Worm (Caenorhabditis elegans) whole organism, L2 larva: ENCODE results near the gene sru-27.

ENCODE experiments used
- C34F6.9 ChIP-seq: fragments of 150-350 bp; optimal IDR thresholded peaks from 2 replicates; lab custom pipeline; 2014; ENCODE audit warnings: missing biosample characterization, missing genetic modification characterization
- R02D3.7 ChIP-seq: fragments of 150-350 bp; optimal IDR thresholded peaks from 2 replicates; lab custom pipeline; 2014; ENCODE audit warnings: missing biosample characterization, missing genetic modification characterization
- Y55F3AM.14 ChIP-seq: fragments of 200-800 bp; sonication (Bioruptor generic); optimal IDR thresholded peaks from 2 replicates; lab custom pipeline; 2018; ENCODE audit warnings: mild to moderate bottlenecking, missing genetic modification characterization, missing compliant biosample characterization
- alr-1 ChIP-seq: fragments of 150-350 bp; optimal IDR thresholded peaks from 2 replicates; lab custom pipeline; 2014; ENCODE audit warnings: missing biosample characterization, missing genetic modification characterization
- blmp-1 ChIP-seq: sonication (generic microtip); optimal IDR thresholded peaks from 2 replicates; lab custom pipeline; 2017; ENCODE audit warnings: missing genetic modification characterization, mild to moderate bottlenecking, missing compliant biosample characterization, antibody characterized with exemption, moderate library complexity; ENCODE audit not compliant: insufficient read depth
- ceh-16 ChIP-seq: fragments of 150-350 bp; optimal IDR thresholded peaks from 2 replicates; lab custom pipeline; 2014; ENCODE audit warnings: missing biosample characterization, missing genetic modification characterization
- crh-2 ChIP-seq: sonication (generic microtip); optimal IDR thresholded peaks from 2 replicates; lab custom pipeline; 2017; ENCODE audit warnings: missing biosample characterization, missing genetic modification characterization
- dmd-4 ChIP-seq: sonication (generic microtip); optimal IDR thresholded peaks from 2 replicates; lab custom pipeline; 2017; ENCODE audit warnings: missing biosample characterization, missing genetic modification characterization
- egl-27 ChIP-seq: sonication (generic microtip); optimal IDR thresholded peaks from 3 replicates; lab custom pipeline; 2017; ENCODE audit warnings: missing biosample characterization, missing genetic modification reagents, missing genetic modification characterization
- elt-1 ChIP-seq: fragments of 150-350 bp; optimal IDR thresholded peaks from 2 replicates; lab custom pipeline; 2014; ENCODE audit warnings: missing biosample characterization, missing genetic modification characterization
- elt-3 ChIP-seq: sonication (generic microtip); optimal IDR thresholded peaks from 2 replicates; lab custom pipeline; 2017; ENCODE audit warnings: missing biosample characterization, missing genetic modification characterization
- fos-1 ChIP-seq: fragments of 150-350 bp; optimal IDR thresholded peaks from 2 replicates; lab custom pipeline; 2014; ENCODE audit warnings: missing biosample characterization, missing genetic modification characterization
- gmeb-1 ChIP-seq: fragments of 150-350 bp; optimal IDR thresholded peaks from 2 replicates; lab custom pipeline; 2014; ENCODE audit warnings: missing biosample characterization, missing genetic modification characterization
- lin-11 ChIP-seq: fragments of 150-350 bp; sonication (generic microtip); optimal IDR thresholded peaks from 2 replicates; lab custom pipeline; 2014; ENCODE audit warnings: missing biosample characterization, missing genetic modification characterization, inconsistent platforms, mixed read lengths
- lin-13 ChIP-seq: fragments of 150-350 bp; optimal IDR thresholded peaks from 2 replicates; lab custom pipeline; 2014; ENCODE audit warnings: missing biosample characterization, missing genetic modification reagents, missing genetic modification characterization
- lin-39 ChIP-seq: fragments of 150-350 bp; optimal IDR thresholded peaks from 2 replicates; lab custom pipeline; 2014; ENCODE audit warnings: missing biosample characterization, missing genetic modification reagents, missing genetic modification characterization
- mab-5 ChIP-seq: fragments of 150-350 bp; optimal IDR thresholded peaks from 2 replicates; lab custom pipeline; 2014; ENCODE audit warnings: missing biosample characterization, missing genetic modification characterization
- mbf-1 ChIP-seq: sonication (generic microtip); optimal IDR thresholded peaks from 2 replicates; lab custom pipeline; 2017; ENCODE audit warnings: missing biosample characterization, missing genetic modification characterization
- nhr-10 ChIP-seq: sonication (generic microtip); optimal IDR thresholded peaks from 2 replicates; lab custom pipeline; 2017; ENCODE audit warnings: missing biosample characterization, missing genetic modification characterization
- nhr-11 ChIP-seq: fragments of 150-350 bp; optimal IDR thresholded peaks from 2 replicates; lab custom pipeline; 2014; ENCODE audit warnings: missing biosample characterization, missing genetic modification characterization
- nhr-129 ChIP-seq: fragments of 150-350 bp; optimal IDR thresholded peaks from 2 replicates; lab custom pipeline; 2014; ENCODE audit warnings: missing biosample characterization, missing genetic modification characterization
- nhr-23 ChIP-seq: fragments of 150-350 bp; optimal IDR thresholded peaks from 2 replicates; lab custom pipeline; 2014; ENCODE audit warnings: missing biosample characterization, missing genetic modification reagents, missing genetic modification characterization
- nhr-237 ChIP-seq: fragments of 150-350 bp; optimal IDR thresholded peaks from 2 replicates; lab custom pipeline; 2014; ENCODE audit warnings: missing biosample characterization, missing genetic modification characterization
- nhr-25 ChIP-seq: fragments of 150-350 bp; sonication (generic microtip); optimal IDR thresholded peaks from 3 replicates; lab custom pipeline; 2014; ENCODE audit warnings: missing biosample characterization, missing genetic modification characterization
- nhr-6 ChIP-seq: fragments of 150-350 bp; optimal IDR thresholded peaks from 2 replicates; lab custom pipeline; 2014; ENCODE audit warnings: missing biosample characterization, missing genetic modification characterization
- nhr-77 ChIP-seq: fragments of 150-350 bp; optimal IDR thresholded peaks from 2 replicates; lab custom pipeline; 2014; ENCODE audit warnings: missing biosample characterization, missing genetic modification characterization
- peb-1 ChIP-seq: fragments of 150-350 bp; optimal IDR thresholded peaks from 2 replicates; lab custom pipeline; 2014; ENCODE audit warnings: missing biosample characterization, missing genetic modification characterization
- skn-1 ChIP-seq: sonication (generic microtip); optimal IDR thresholded peaks from 2 replicates; lab custom pipeline; 2017; ENCODE audit warnings: missing biosample characterization, missing genetic modification characterization
- sma-3 ChIP-seq: sonication (generic microtip); optimal IDR thresholded peaks from 2 replicates; lab custom pipeline; 2016; ENCODE audit warnings: missing genetic modification reagents, missing genetic modification characterization, missing compliant biosample characterization
- sma-9 ChIP-seq, 2 experiments: fragments of 150-350 bp in 1 of 2; sonication (generic microtip) in 1 of 2; optimal IDR thresholded peaks; 2 replicates each; lab custom pipeline; 2014 to 2016; ENCODE audit warnings: missing genetic modification characterization in 2 of 2, mild to moderate bottlenecking in 1 of 2, missing biosample characterization in 1 of 2, missing compliant biosample characterization in 1 of 2, missing genetic modification reagents in 1 of 2, moderate library complexity in 1 of 2
- snpc-4 ChIP-seq: fragments of 150-350 bp; optimal IDR thresholded peaks from 2 replicates; lab custom pipeline; 2014; ENCODE audit warnings: missing biosample characterization, missing genetic modification characterization
- unc-39 ChIP-seq: fragments of 150-350 bp; optimal IDR thresholded peaks from 2 replicates; lab custom pipeline; 2014; ENCODE audit warnings: missing biosample characterization, missing genetic modification characterization
- unc-55 ChIP-seq: fragments of 150-350 bp; sonication (generic microtip); optimal IDR thresholded peaks from 3 replicates; lab custom pipeline; 2014; ENCODE audit warnings: missing biosample characterization, missing genetic modification reagents, missing genetic modification characterization
- unc-62 ChIP-seq: fragments of 150-350 bp; optimal IDR thresholded peaks from 2 replicates; lab custom pipeline; 2014; ENCODE audit warnings: missing biosample characterization, missing genetic modification reagents, missing genetic modification characterization
- zag-1 ChIP-seq: fragments of 150-350 bp; optimal IDR thresholded peaks from 2 replicates; lab custom pipeline; 2014; ENCODE audit warnings: missing biosample characterization, missing genetic modification characterization
- ztf-1 ChIP-seq: fragments of 200-800 bp; sonication (Bioruptor generic); conservative IDR thresholded peaks from 2 replicates; pipeline ENCODE4 v1.3.6; 2022; ENCODE audit warnings: missing genetic modification characterization, missing compliant biosample characterization

Gene sru-27

ce11 chrV:1487262-1487661 is 12.0 kb upstream of the sru-27 start:
- TF ChIP-seq nhr-237 (tag; lab: Kevin White, UChicago) (no peak), nhr-23 (tag; lab: Kevin White, UChicago) (no peak), skn-1 (tag; lab: Kevin White, UChicago) (no peak), nhr-11 (tag; lab: Kevin White, UChicago) (no peak), snpc-4 (tag; lab: Kevin White, UChicago) (no peak), nhr-6 (no peak), unc-39 (tag; lab: Kevin White, UChicago) (no peak), ceh-16 (tag; lab: Kevin White, UChicago) (no peak), unc-62 (GFP tag; lab: Kevin White, UChicago) (no peak), elt-3 (tag; lab: Kevin White, UChicago) (no peak), lin-13 (GFP tag; lab: Kevin White, UChicago) (no peak), mbf-1 (tag; lab: Kevin White, UChicago) (no peak), unc-55 (GFP tag; lab: Kevin White, UChicago) (no peak), elt-1 (tag; lab: Kevin White, UChicago) (no peak)
- TF ChIP-seq, all 48 proteins: peak for 0

- TF ChIP-seq lin-39 (no peak), Y55F3AM.14 (GFP tag; lab: Kevin White, UChicago) (no peak), C34F6.9 (peak; percentile 14), nhr-129 (tag; lab: Kevin White, UChicago) (no peak), crh-2 (no peak), fos-1 (tag; lab: Kevin White, UChicago) (no peak)
Measured at ce11 chrV:1488642-1489041, 10.6 kb upstream of the sru-27 start.

ce11 chrV:1491510-1491909 is 7.7 kb upstream of the sru-27 start, which contains the start of gene C38C3.6:
Gene C38C3.6, minus strand, starts transcription at chrV:1491610.
- no peak for TF ChIP-seq nhr-77 (tag; lab: Kevin White, UChicago)
- no peak for TF ChIP-seq mbf-1 (tag; lab: Kevin White, UChicago)
- no peak for TF ChIP-seq snpc-4 (tag; lab: Kevin White, UChicago)
- TF ChIP-seq unc-55 (GFP tag; lab: Kevin White, UChicago): no peak
- TF ChIP-seq C34F6.9: no peak
- TF ChIP-seq crh-2: no peak
- TF ChIP-seq nhr-10 (tag; lab: Kevin White, UChicago): no peak
- TF ChIP-seq R02D3.7 (tag; lab: Kevin White, UChicago): no peak
- no peak for TF ChIP-seq zag-1 (tag; lab: Kevin White, UChicago)
- no peak for TF ChIP-seq ceh-16 (tag; lab: Kevin White, UChicago)

ce11 chrV:1494469-1494868 is 4.8 kb upstream of the sru-27 start, which contains the start of gene spig-7:
Gene spig-7, plus strand, starts transcription at chrV:1494769.
- TF ChIP-seq sma-9 (GFP tag; optimal IDR thresholded peaks at IDR 0.05; lab: Kevin White, UChicago): no peak
- no peak for TF ChIP-seq sma-9 (tag; optimal IDR thresholded peaks at IDR 0.05; lab: Kevin White, UChicago)
- no peak for TF ChIP-seq egl-27 (tag; lab: Kevin White, UChicago)
- TF ChIP-seq nhr-237 (tag; lab: Kevin White, UChicago): no peak
- no peak for TF ChIP-seq gmeb-1
- TF ChIP-seq blmp-1 (tag; lab: Kevin White, UChicago): no peak
- TF ChIP-seq zag-1 (tag; lab: Kevin White, UChicago): no peak
- TF ChIP-seq unc-62 (GFP tag; lab: Kevin White, UChicago): no peak
- TF ChIP-seq nhr-10 (tag; lab: Kevin White, UChicago): no peak
- no peak for TF ChIP-seq lin-13 (GFP tag; lab: Kevin White, UChicago)
- TF ChIP-seq Y55F3AM.14 (GFP tag; lab: Kevin White, UChicago): no peak
- TF ChIP-seq nhr-77 (tag; lab: Kevin White, UChicago): no peak
- TF ChIP-seq peb-1: no peak
- no peak for TF ChIP-seq ztf-1 (GFP tag; lab: Robert Waterston, UW)

ce11 chrV:1495334-1495733 is 3.9 kb upstream of the sru-27 start, which contains the start of gene C38C3.3:
Gene C38C3.3, plus strand, starts transcription at chrV:1495634.
- TF ChIP-seq zag-1 (tag; lab: Kevin White, UChicago) (no peak), elt-1 (tag; lab: Kevin White, UChicago) (no peak), egl-27 (tag; lab: Kevin White, UChicago) (no peak), Y55F3AM.14 (GFP tag; lab: Kevin White, UChicago) (no peak), R02D3.7 (tag; lab: Kevin White, UChicago) (no peak), unc-39 (tag; lab: Kevin White, UChicago) (no peak), lin-13 (GFP tag; lab: Kevin White, UChicago) (no peak), alr-1 (no peak), nhr-25 (tag; lab: Kevin White, UChicago) (no peak), gmeb-1 (no peak), unc-55 (GFP tag; lab: Kevin White, UChicago) (no peak), mab-5 (tag; lab: Kevin White, UChicago) (no peak), elt-3 (tag; lab: Kevin White, UChicago) (no peak), lin-11 (tag; lab: Kevin White, UChicago) (no peak), sma-9 (GFP tag; optimal IDR thresholded peaks at IDR 0.05; lab: Kevin White, UChicago) (no peak), sma-9 (tag; optimal IDR thresholded peaks at IDR 0.05; lab: Kevin White, UChicago) (no peak), sma-3 (GFP tag; lab: Kevin White, UChicago) (no peak), dmd-4 (tag; lab: Kevin White, UChicago) (no peak), fos-1 (tag; lab: Kevin White, UChicago) (no peak)
- TF ChIP-seq, all 48 proteins: peak for 0
